Fruit fly (Drosophila melanogaster): Measurements from ENCODE around the gene CG6415.
A peak's percentile ranks its signal among the peaks of the same experiment; 100 is the strongest.

CG6415 gene

DNA sequence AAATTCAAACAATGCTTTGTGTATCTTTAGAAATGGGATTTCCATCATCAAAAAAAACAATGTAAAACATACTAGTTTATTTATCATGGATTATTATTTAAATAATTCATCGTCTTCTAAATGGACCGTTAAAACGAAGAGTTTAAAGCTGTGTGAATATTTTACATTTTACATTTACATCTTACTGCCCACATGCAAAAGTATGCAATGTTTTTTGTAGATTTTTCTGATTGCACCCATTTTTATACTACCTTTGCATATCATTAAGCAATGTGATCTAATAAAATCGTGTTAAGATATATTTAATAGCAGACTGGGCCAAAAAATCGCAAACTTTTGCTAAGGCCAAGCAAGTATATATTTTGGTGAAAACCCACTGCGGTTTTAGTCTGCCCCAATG, 31.9 kb upstream of the CG6415 start:
- TF ChIP-seq CG14655 (GFP tag; optimal IDR thresholded peaks at IDR 0.05) (no peak), CG13204 (GFP tag; optimal IDR thresholded peaks at IDR 0.05) (no peak), D1 (tag; optimal IDR thresholded peaks at IDR 0.05) (peak; percentile 49), CG32121 (GFP tag; IDR thresholded peaks at IDR 0.05) (no peak)

DNA sequence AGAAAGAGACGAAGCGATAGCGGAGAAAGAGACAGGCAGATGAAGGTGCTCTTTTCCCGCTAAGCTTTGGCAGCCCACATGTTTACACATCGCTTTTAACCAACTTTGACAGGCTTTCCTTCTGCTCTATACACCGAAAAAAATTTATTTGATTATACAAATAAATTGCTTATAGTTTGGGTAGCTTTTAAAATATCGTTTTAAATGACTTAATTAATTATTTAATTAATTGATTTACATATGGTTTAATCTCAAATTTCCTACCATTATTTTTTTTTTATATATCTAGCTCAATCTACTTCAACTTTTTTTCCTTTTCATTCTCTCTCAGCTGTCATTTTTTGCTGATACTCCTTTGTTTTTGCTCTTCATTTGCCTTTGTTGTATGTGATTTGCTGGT, 30.4 kb upstream of the CG6415 start:
- no peak for TF ChIP-seq EcR (GFP tag; optimal IDR thresholded peaks at IDR 0.05)
- peak; percentile 52; the same call in 2 of the 3 replicates for TF ChIP-seq CG4496 (GFP tag; IDR thresholded peaks at IDR 0.05)
- no peak for TF ChIP-seq Pif1B (GFP tag; optimal IDR thresholded peaks at IDR 0.05)
- TF ChIP-seq gl (tag; optimal IDR thresholded peaks at IDR 0.05): no peak
- TF ChIP-seq CG8159 (tag; optimal IDR thresholded peaks at IDR 0.05): peak; percentile 69
- peak; percentile 24 for TF ChIP-seq CG15710 (tag; optimal IDR thresholded peaks at IDR 0.05)
- peak; percentile 42 for TF ChIP-seq CG14655 (GFP tag; optimal IDR thresholded peaks at IDR 0.05)
- TF ChIP-seq CG8301 (tag; optimal IDR thresholded peaks at IDR 0.05): peak; percentile 40
- peak; percentile 33 for TF ChIP-seq CG9948 (tag; optimal IDR thresholded peaks at IDR 0.05)
- peak; percentile 42 for TF ChIP-seq CG17806 (tag; optimal IDR thresholded peaks at IDR 0.05)

DNA sequence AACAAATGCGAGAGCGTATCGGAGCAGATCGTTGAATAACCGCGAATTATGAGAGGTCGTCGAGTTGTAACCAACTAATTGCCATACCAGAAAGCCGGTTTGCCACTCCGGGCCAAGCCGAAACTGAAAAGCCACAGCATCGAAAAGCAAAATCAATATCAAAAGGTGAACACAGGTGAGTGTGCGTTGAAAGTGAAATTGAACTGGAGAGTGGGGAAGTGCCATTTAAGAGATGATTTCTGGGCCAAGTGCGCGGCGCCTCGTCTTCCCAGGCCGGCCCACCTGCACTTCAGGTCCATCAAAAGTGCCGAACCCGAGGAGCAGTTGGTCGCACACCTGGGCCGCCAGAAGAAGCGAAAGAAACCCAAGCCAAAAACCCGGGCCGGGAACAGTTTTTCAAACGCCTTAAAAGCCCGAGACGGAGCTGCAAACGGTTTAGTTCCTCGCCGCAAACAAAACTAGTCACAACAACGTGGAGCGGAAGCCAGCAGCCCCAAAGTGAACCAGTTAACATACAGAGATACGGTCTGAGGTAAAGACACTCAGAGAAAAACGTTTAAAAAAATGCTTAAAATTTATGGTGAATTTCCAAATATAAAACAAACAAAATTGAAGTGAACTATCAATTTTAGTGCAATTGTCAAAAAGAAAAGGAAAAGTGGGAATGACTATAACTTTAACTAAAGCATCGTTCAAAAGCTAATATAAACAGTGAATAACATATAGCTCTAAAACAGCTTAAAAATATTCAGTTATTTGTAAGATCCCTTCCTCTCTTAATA, 26.3 kb upstream of the CG6415 start, which contains the start of gene CG17104:
CG17104 (plus strand) TSS at position 266 of the 782 bp plus-strand sequence.
- peak; percentile 70 for TF ChIP-seq CG14655 (GFP tag; optimal IDR thresholded peaks at IDR 0.05)
- TF ChIP-seq gl (tag; optimal IDR thresholded peaks at IDR 0.05): no peak
- TF ChIP-seq CG4496 (GFP tag; IDR thresholded peaks at IDR 0.05): peak; percentile 78
- peak; percentile 67 for TF ChIP-seq CG17806 (tag; optimal IDR thresholded peaks at IDR 0.05)
- TF ChIP-seq CG10348 (GFP tag; IDR thresholded peaks at IDR 0.05): no peak
- TF ChIP-seq CG8301 (tag; optimal IDR thresholded peaks at IDR 0.05): peak; percentile 74
- no peak for TF ChIP-seq Snoo (tag; optimal IDR thresholded peaks at IDR 0.05)
- TF ChIP-seq CG8159 (tag; optimal IDR thresholded peaks at IDR 0.05): peak; percentile 69
- peak; percentile 57; the same call in 1 of the 2 replicates for TF ChIP-seq CG32121 (GFP tag; IDR thresholded peaks at IDR 0.05)
- TF ChIP-seq Pif1A (GFP tag; optimal IDR thresholded peaks at IDR 0.05): peak; percentile 63
- peak; percentile 71 for TF ChIP-seq Ets98B (GFP tag; IDR thresholded peaks at IDR 0.05)
- peak; percentile 42; the same call in 1 of the 2 replicates for TF ChIP-seq rn (GFP tag; IDR thresholded peaks at IDR 0.05)
- TF ChIP-seq CG13204 (GFP tag; optimal IDR thresholded peaks at IDR 0.05): no peak
- peak; percentile 58 for TF ChIP-seq Pif1B (GFP tag; optimal IDR thresholded peaks at IDR 0.05)
- TF ChIP-seq CG15710 (tag; optimal IDR thresholded peaks at IDR 0.05): peak; percentile 69
- TF ChIP-seq CG34367 (tag; optimal IDR thresholded peaks at IDR 0.05): peak; percentile 35
- TF ChIP-seq CG9948 (tag; optimal IDR thresholded peaks at IDR 0.05): peak; percentile 53
- TF ChIP-seq fd96Ca (GFP tag; IDR thresholded peaks at IDR 0.05): no peak
- no peak for TF ChIP-seq EcR (GFP tag; optimal IDR thresholded peaks at IDR 0.05)
- TF ChIP-seq CG12605 (GFP tag; IDR thresholded peaks at IDR 0.05): peak; percentile 21; the same call in 1 of the 2 replicates
- peak; percentile 35 for TF ChIP-seq D1 (tag; optimal IDR thresholded peaks at IDR 0.05)

DNA sequence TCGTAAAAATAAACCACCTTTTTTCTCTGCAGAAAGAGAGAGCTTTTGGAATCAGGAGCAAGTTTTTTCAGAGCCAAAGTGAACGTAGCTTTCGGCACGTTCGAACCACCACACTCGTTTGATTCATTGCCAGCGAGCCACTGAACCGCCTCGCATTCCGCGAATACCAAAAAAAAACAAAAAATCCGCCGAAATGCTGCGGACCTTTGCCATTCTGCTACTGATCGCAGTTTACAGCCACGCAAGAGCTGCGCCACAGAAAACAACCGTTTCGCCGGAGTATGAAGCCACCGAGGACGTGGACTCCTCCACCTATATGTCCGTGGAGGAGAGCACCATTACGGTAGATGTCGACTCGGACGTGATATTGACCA, 25.7 kb upstream of the CG6415 start:
- no peak for TF ChIP-seq CG10348 (GFP tag; IDR thresholded peaks at IDR 0.05)
- TF ChIP-seq rn (GFP tag; IDR thresholded peaks at IDR 0.05): no peak
- TF ChIP-seq CG8159 (tag; optimal IDR thresholded peaks at IDR 0.05): no peak
- TF ChIP-seq CG14655 (GFP tag; optimal IDR thresholded peaks at IDR 0.05): no peak
- no peak for TF ChIP-seq CG32121 (GFP tag; IDR thresholded peaks at IDR 0.05)
- TF ChIP-seq Pif1A (GFP tag; optimal IDR thresholded peaks at IDR 0.05): no peak
- TF ChIP-seq CG12605 (GFP tag; IDR thresholded peaks at IDR 0.05): no peak
- no peak for TF ChIP-seq CG17806 (tag; optimal IDR thresholded peaks at IDR 0.05)
- no peak for TF ChIP-seq CG9948 (tag; optimal IDR thresholded peaks at IDR 0.05)
- TF ChIP-seq EcR (GFP tag; optimal IDR thresholded peaks at IDR 0.05): no peak
- no peak for TF ChIP-seq gl (tag; optimal IDR thresholded peaks at IDR 0.05)

DNA sequence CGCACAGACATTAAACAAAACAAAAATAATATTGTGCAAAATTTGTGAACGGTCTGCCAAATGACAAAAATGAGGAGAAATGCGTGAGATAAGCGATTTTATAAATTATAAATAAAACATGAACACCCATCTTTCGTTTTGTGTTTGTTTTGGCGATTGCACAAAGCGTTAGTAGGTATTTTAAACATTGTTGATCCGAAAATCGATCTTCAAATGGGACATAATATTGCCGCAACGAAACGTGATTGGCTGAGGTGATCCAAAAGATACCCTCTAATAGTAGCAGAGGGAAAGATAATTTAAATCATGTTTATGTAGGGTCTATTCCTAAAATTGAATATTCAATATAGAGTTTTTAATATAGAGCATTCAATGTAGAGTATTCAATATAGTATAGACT, 23.9 kb upstream of the CG6415 start:
- TF ChIP-seq fd96Ca (GFP tag; IDR thresholded peaks at IDR 0.05) (no peak), CG8159 (tag; optimal IDR thresholded peaks at IDR 0.05) (no peak), CG32121 (GFP tag; IDR thresholded peaks at IDR 0.05) (0 out of 2 replicates have a peak, but pooled peaks have one; percentile 25), Pif1A (GFP tag; optimal IDR thresholded peaks at IDR 0.05) (no peak), Snoo (tag; optimal IDR thresholded peaks at IDR 0.05) (no peak), CG13204 (GFP tag; optimal IDR thresholded peaks at IDR 0.05) (no peak), CG12605 (GFP tag; IDR thresholded peaks at IDR 0.05) (no peak), Ets98B (GFP tag; IDR thresholded peaks at IDR 0.05) (peak; percentile 16; the same call in 1 of the 2 replicates), D1 (tag; optimal IDR thresholded peaks at IDR 0.05) (no peak), CG14655 (GFP tag; optimal IDR thresholded peaks at IDR 0.05) (no peak), gl (tag; optimal IDR thresholded peaks at IDR 0.05) (no peak)

DNA sequence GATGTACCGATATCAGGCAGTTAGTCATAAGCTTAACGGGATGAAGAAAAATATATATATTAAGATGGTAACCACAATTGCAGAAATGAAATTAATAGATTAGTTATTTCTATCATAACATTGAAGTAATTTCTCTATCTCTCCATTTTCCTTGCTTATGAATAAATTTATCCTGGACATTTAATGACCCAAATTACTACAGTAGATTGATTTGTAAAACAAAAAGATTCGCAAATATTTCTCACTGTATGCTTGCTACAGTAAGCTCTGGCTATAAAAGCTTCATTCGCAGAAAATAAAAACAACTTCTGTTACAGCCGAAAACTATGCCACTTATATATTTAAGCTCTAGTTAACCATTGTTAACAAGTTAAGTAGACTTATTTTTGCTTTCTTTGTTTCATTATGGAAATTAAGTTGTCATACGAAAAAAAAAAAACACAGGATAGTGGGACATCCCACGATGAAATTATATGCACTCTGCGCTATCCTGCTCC, 22.8 kb upstream of the CG6415 start, which contains the start of gene CG17105:
CG17105 (plus strand) TSS at position 447 of the 497 bp plus-strand sequence.
- TF ChIP-seq Pif1A (GFP tag; optimal IDR thresholded peaks at IDR 0.05) (no peak), CG4496 (GFP tag; IDR thresholded peaks at IDR 0.05) (0 out of 3 replicates have a peak, but pooled peaks have one; percentile 20)

Data from whole organism, pupa.